Worm (Caenorhabditis elegans): ENCODE data around the gene chil-3.

- TF ChIP-seq Y105C5A.15 (GFP tag; IDR thresholded peaks at IDR 0.05) (no peak), fkh-10 (GFP tag; optimal IDR thresholded peaks at IDR 0.05) (no peak), dve-1 (tag; optimal IDR thresholded peaks at IDR 0.05; ENCODE audit: insufficient read depth) (no peak), gei-8 (GFP tag; optimal IDR thresholded peaks at IDR 0.05) (no peak), nhr-28 (tag; optimal IDR thresholded peaks at IDR 0.05) (no peak), php-3 (GFP tag; IDR thresholded peaks at IDR 0.05) (no peak), lin-39 (tag; optimal IDR thresholded peaks at IDR 0.05) (no peak), ceh-44 (GFP tag; IDR thresholded peaks at IDR 0.05) (no peak), lsy-2 (tag; optimal IDR thresholded peaks at IDR 0.05) (no peak), F49E8.2 (tag; optimal IDR thresholded peaks at IDR 0.05; ENCODE audit: borderline replicate concordance) (no peak), ZK546.5 (tag; optimal IDR thresholded peaks at IDR 0.05) (no peak), aly-2 (tag; optimal IDR thresholded peaks at IDR 0.05) (no peak)
Observed at ce11 chrII:9886216-9886615, 24.9 kb upstream of the chil-3 start, which contains the start of gene algn-8.
